Fruit fly (Drosophila melanogaster) whole organism, prepupa: ENCODE data around the gene CG17734.

Source experiments
- Blimp-1 ChIP-seq: fragments of 200-800 bp; sonication (Bioruptor generic); optimal IDR thresholded peaks from 3 replicates; lab custom pipeline; 2017; ENCODE audit warnings: missing biosample characterization, missing genetic modification characterization, mild to moderate bottlenecking, moderate library complexity, missing genetic modification reagents
- CG10631 ChIP-seq: fragments of 200-800 bp; sonication (Bioruptor generic); optimal IDR thresholded peaks from 2 replicates; lab custom pipeline; 2016; ENCODE audit warnings: missing biosample characterization, missing genetic modification characterization
- CG10669 ChIP-seq: fragments of 200-800 bp; sonication (Bioruptor generic); optimal IDR thresholded peaks from 3 replicates; lab custom pipeline; 2018; ENCODE audit warnings: missing biosample characterization, mild to moderate bottlenecking, missing genetic modification characterization, moderate library complexity
- CG11294 ChIP-seq: fragments of 200-800 bp; sonication (Bioruptor generic); IDR thresholded peaks from 2 replicates; pipeline ENCODE4 v1.3.6; 2022; ENCODE audit warnings: missing biosample characterization, missing genetic modification characterization
- CG11762 ChIP-seq: fragments of 200-800 bp; sonication (Bioruptor generic); optimal IDR thresholded peaks from 3 replicates; lab custom pipeline; 2016; ENCODE audit warnings: missing biosample characterization, missing genetic modification characterization; ENCODE audit not compliant: insufficient read depth
- CG15336 ChIP-seq: fragments of 200-800 bp; sonication (Bioruptor generic); IDR thresholded peaks from 2 replicates; pipeline ENCODE4 v1.3.6; 2022; ENCODE audit warnings: missing biosample characterization, missing genetic modification characterization
- CG1621 ChIP-seq: fragments of 200-800 bp; sonication (Bioruptor generic); optimal IDR thresholded peaks from 3 replicates; lab custom pipeline; 2018; ENCODE audit warnings: missing biosample characterization, mild to moderate bottlenecking, missing genetic modification characterization
- CG3032 ChIP-seq: fragments of 200-800 bp; optimal IDR thresholded peaks from 2 replicates; lab custom pipeline; 2019; ENCODE audit warnings: missing biosample characterization, mild to moderate bottlenecking, missing genetic modification characterization, moderate library complexity
- CG31627 ChIP-seq: fragments of 200-800 bp; sonication (Bioruptor generic); optimal IDR thresholded peaks from 3 replicates; lab custom pipeline; 2016; ENCODE audit warnings: missing biosample characterization, missing genetic modification characterization
- CG32006 ChIP-seq: fragments of 200-800 bp; sonication (Bioruptor generic); optimal IDR thresholded peaks from 3 replicates; lab custom pipeline; 2017; ENCODE audit warnings: missing biosample characterization, mild to moderate bottlenecking, missing genetic modification characterization
- CG3919 ChIP-seq: fragments of 200-800 bp; sonication (Bioruptor generic); optimal IDR thresholded peaks from 3 replicates; lab custom pipeline; 2016; ENCODE audit warnings: missing biosample characterization, missing genetic modification characterization
- CG4318 ChIP-seq: fragments of 200-800 bp; sonication (Bioruptor generic); optimal IDR thresholded peaks from 3 replicates; lab custom pipeline; 2017; ENCODE audit warnings: missing biosample characterization, mild to moderate bottlenecking, missing genetic modification characterization
- CG6163 ChIP-seq: fragments of 200-800 bp; sonication (Bioruptor generic); IDR thresholded peaks from 3 replicates; pipeline ENCODE4 v1.3.6; 2022; ENCODE audit warnings: missing biosample characterization, missing genetic modification characterization
- CG6808 ChIP-seq: fragments of 200-800 bp; sonication (Bioruptor generic); optimal IDR thresholded peaks from 3 replicates; lab custom pipeline; 2017; ENCODE audit warnings: missing biosample characterization, missing genetic modification characterization, mild to moderate bottlenecking, moderate library complexity, missing genetic modification reagents
- CG6854 ChIP-seq: fragments of 200-800 bp; sonication (Bioruptor generic); optimal IDR thresholded peaks from 2 replicates; lab custom pipeline; 2017; ENCODE audit warnings: missing biosample characterization, mild to moderate bottlenecking, missing genetic modification characterization
- CG8119 ChIP-seq: fragments of 200-800 bp; sonication (Bioruptor generic); IDR thresholded peaks from 3 replicates; pipeline ENCODE4 v1.3.6; 2022; ENCODE audit warnings: missing biosample characterization, missing genetic modification characterization
- CG8632 ChIP-seq: fragments of 200-800 bp; sonication (Bioruptor generic); optimal IDR thresholded peaks from 3 replicates; lab custom pipeline; 2016; ENCODE audit warnings: missing biosample characterization, missing genetic modification characterization
- Eip75B ChIP-seq: fragments of 200-800 bp; sonication (Bioruptor generic); optimal IDR thresholded peaks from 3 replicates; lab custom pipeline; 2016; ENCODE audit warnings: missing biosample characterization, missing genetic modification characterization
- Eip78C ChIP-seq: fragments of 200-800 bp; sonication (Bioruptor generic); peaks from one replicate; lab custom pipeline; 2016; ENCODE audit warnings: missing biosample characterization, missing genetic modification characterization
- Eip93F ChIP-seq: fragments of 200-800 bp; sonication (Bioruptor generic); optimal IDR thresholded peaks from 2 replicates; lab custom pipeline; 2016; ENCODE audit warnings: missing biosample characterization, mild to moderate bottlenecking, missing genetic modification characterization
- Ets21C ChIP-seq: fragments of 200-800 bp; sonication (Bioruptor generic); optimal IDR thresholded peaks from 3 replicates; lab custom pipeline; 2016; ENCODE audit warnings: missing biosample characterization, missing genetic modification characterization
- Ets96B ChIP-seq: fragments of 200-800 bp; optimal IDR thresholded peaks from 2 replicates; lab custom pipeline; 2019; ENCODE audit warnings: missing biosample characterization, mild to moderate bottlenecking, missing genetic modification characterization, moderate library complexity
- Hr38 ChIP-seq: sonication (Bioruptor generic); optimal IDR thresholded peaks from 2 replicates; lab custom pipeline; 2016; ENCODE audit warnings: missing biosample characterization, missing genetic modification characterization
- Hr39 ChIP-seq: fragments of 200-800 bp; sonication (Bioruptor generic); optimal IDR thresholded peaks from 2 replicates; lab custom pipeline; 2016; ENCODE audit warnings: missing biosample characterization, missing genetic modification characterization
- Met ChIP-seq: fragments of 200-800 bp; sonication (Bioruptor generic); optimal IDR thresholded peaks from 3 replicates; lab custom pipeline; 2016; ENCODE audit warnings: missing biosample characterization, missing genetic modification characterization
- OdsH ChIP-seq: fragments of 200-800 bp; sonication (Bioruptor generic); optimal IDR thresholded peaks from 3 replicates; lab custom pipeline; 2016; ENCODE audit warnings: missing biosample characterization, missing genetic modification characterization
- Smox ChIP-seq: fragments of 200-800 bp; sonication (Bioruptor generic); optimal IDR thresholded peaks from 3 replicates; lab custom pipeline; 2016; ENCODE audit warnings: missing biosample characterization, missing genetic modification characterization
- Sox102F ChIP-seq: fragments of 200-800 bp; sonication (Bioruptor generic); optimal IDR thresholded peaks from 2 replicates; lab custom pipeline; 2016; ENCODE audit warnings: missing biosample characterization, mild to moderate bottlenecking, missing genetic modification characterization
- Sox14 ChIP-seq: fragments of 200-800 bp; sonication (Bioruptor generic); optimal IDR thresholded peaks from 3 replicates; lab custom pipeline; 2016; ENCODE audit warnings: missing biosample characterization, missing genetic modification characterization
- Sox15 ChIP-seq: fragments of 200-800 bp; sonication (Bioruptor generic); optimal IDR thresholded peaks from 3 replicates; lab custom pipeline; 2016; ENCODE audit warnings: missing biosample characterization, missing genetic modification characterization
- acj6 ChIP-seq: fragments of 200-800 bp; sonication (Bioruptor generic); optimal IDR thresholded peaks from 3 replicates; lab custom pipeline; 2016; ENCODE audit warnings: missing biosample characterization, missing genetic modification characterization
- cyc ChIP-seq: fragments of 200-800 bp; sonication (Bioruptor generic); optimal IDR thresholded peaks from 3 replicates; lab custom pipeline; 2016; ENCODE audit warnings: missing biosample characterization, missing genetic modification characterization
- dac ChIP-seq: fragments of 200-800 bp; sonication (Bioruptor generic); optimal IDR thresholded peaks from 2 replicates; lab custom pipeline; 2017; ENCODE audit warnings: missing biosample characterization, mild to moderate bottlenecking, missing genetic modification characterization
- dsx ChIP-seq: fragments of 200-800 bp; optimal IDR thresholded peaks from 3 replicates; lab custom pipeline; 2019; ENCODE audit warnings: missing biosample characterization, mild to moderate bottlenecking, missing genetic modification characterization, moderate library complexity; ENCODE audit not compliant: poor library complexity, severe bottlenecking
- esn ChIP-seq: fragments of 200-800 bp; sonication (Bioruptor generic); optimal IDR thresholded peaks from 2 replicates; lab custom pipeline; 2016; ENCODE audit warnings: missing biosample characterization, mild to moderate bottlenecking, missing genetic modification characterization, moderate library complexity
- fkh ChIP-seq: fragments of 200-800 bp; sonication (Bioruptor generic); optimal IDR thresholded peaks from 3 replicates; lab custom pipeline; 2017; ENCODE audit warnings: missing biosample characterization, mild to moderate bottlenecking, missing genetic modification characterization, moderate library complexity
- pdm3 ChIP-seq: fragments of 200-800 bp; sonication (Bioruptor generic); optimal IDR thresholded peaks from 3 replicates; lab custom pipeline; 2016; ENCODE audit warnings: missing biosample characterization, missing genetic modification characterization
- svp ChIP-seq: fragments of 200-800 bp; sonication (Bioruptor generic); peaks from one replicate; lab custom pipeline; 2016; ENCODE audit warnings: missing biosample characterization, missing genetic modification characterization
- topi ChIP-seq: fragments of 200-800 bp; sonication (Bioruptor generic); optimal IDR thresholded peaks from 3 replicates; lab custom pipeline; 2016; ENCODE audit warnings: missing biosample characterization, missing genetic modification characterization
- vri ChIP-seq: fragments of 200-800 bp; sonication (Bioruptor generic); optimal IDR thresholded peaks from 3 replicates; lab custom pipeline; 2016; ENCODE audit warnings: missing biosample characterization, mild to moderate bottlenecking, missing genetic modification characterization

The CG17734 gene

DNA sequence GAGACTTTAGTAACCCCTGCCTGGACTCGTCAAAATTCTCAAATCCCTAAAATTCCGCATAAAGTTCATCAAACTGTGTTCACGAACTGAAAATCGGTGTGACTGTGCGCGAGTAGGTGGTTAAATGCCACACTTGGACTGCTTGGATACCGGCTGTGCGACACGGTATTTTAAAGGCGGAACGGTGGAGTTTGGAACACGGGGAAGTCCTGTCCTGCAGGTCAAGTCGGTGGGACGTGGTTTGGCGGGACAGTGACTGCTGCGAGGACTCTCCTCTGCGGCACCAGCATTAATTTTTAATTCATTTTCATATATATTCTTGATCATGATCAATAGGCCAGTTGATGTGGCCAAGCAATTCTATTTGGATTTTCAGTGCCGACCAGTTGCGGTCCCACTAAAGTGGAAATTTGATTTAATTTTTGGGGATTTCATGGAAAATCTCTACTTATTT, 8.9 kb downstream of the CG17734 start, which contains the start of the genes Arfip and CG17721:
Gene Arfip (minus strand): TSS at position 96 of the 454 bp plus-strand sequence.
Gene CG17721 (plus strand): TSS at position 223 of the 454 bp plus-strand sequence.
- TF ChIP-seq CG1621 (tag; lab: Kevin White, UChicago) = peak; percentile 89
- no peak for TF ChIP-seq CG8632 (GFP tag; lab: Kevin White, UChicago)
- no peak for TF ChIP-seq svp (GFP tag; lab: Kevin White, UChicago)

DNA sequence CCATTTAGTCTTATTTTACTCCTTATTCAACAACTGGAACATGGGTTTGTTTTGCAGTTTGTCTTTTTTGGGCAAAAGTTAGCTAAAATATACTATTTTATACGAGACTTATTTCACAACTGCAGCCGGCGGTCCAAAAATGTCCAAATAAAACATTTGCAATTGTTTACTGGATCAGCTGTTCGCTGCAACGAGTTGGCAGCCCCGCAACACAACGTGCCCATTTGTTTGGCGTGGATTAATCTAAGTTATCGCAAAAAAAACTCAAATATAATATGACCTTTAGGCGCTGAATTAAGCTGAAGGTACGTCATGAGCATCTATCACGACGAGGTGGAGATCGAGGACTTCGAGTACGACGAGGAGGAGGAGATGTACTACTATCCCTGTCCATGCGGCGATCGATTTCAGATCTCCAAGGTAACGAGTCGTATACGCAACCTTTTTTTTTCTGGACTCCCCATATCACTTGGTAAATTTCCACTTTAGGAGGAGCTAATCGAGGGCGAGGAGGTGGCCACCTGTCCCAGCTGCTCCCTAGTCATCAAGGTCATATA, 12.0 kb downstream of the CG17734 start, which contains the start of the genes CG17187 and Dph3:
Gene CG17187 (minus strand): TSS at position 175 of the 557 bp plus-strand sequence.
Gene Dph3 (plus strand): TSS at position 208 of the 557 bp plus-strand sequence.
- TF ChIP-seq CG6163 (GFP tag; lab: Robert Waterston, UW) (no peak), Eip78C (GFP tag; lab: Kevin White, UChicago) (no peak), OdsH (GFP tag; lab: Kevin White, UChicago) (no peak), Ets21C (GFP tag; lab: Kevin White, UChicago) (no peak)

DNA sequence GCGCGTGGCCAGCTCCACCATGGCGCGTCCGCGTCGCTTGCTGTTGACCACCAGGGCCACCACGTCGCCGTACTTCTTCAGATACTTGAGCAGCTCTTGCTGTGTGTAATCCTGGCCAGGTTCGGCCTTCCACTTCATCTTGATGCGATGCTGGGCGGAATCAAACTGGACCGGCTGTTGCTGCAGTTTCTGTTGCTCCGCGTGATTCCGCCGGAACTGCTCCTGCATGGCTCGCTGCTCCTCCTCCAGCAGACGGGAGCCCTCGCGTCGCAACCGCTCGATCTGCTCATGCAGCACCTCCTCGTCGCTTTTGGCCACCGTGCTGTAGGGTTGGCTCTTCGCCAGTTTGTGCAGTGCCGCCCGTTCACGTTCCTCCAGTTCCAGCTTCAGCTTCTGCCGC, 12.8 kb downstream of the CG17734 start:
- TF ChIP-seq Sox102F (GFP tag; lab: Kevin White, UChicago) (no peak), Eip75B (no peak), pdm3 (GFP tag; lab: Kevin White, UChicago) (no peak), Smox (GFP tag; lab: Kevin White, UChicago) (no peak), CG10631 (GFP tag; lab: Kevin White, UChicago) (no peak), CG3919 (GFP tag; lab: Kevin White, UChicago) (no peak), fkh (no peak), Eip78C (GFP tag; lab: Kevin White, UChicago) (no peak), Hr39 (no peak), acj6 (GFP tag; lab: Kevin White, UChicago) (no peak), CG6163 (GFP tag; lab: Robert Waterston, UW) (no peak), dsx (GFP tag; lab: Kevin White, UChicago) (no peak)
- TF ChIP-seq, all 60 proteins: peak for 0

DNA sequence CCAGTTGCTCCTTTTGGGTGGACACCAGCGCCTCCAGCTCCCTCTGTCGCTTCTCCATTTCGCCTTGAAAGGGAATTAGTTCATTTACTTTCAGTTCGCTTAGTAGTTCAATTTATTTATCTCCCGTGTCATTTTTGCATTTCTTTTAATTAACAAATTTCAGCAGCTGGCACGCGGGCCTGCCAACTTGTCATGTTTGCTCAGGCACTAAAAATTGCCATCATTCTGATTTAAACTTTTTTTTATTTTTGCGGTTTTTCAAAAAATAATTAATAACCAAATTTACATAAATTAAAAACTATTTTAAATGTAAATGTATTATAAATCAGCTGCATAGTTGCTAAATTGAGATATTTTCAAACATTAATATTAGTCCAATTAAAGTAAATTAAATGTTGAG, 13.4 kb downstream of the CG17734 start, which contains the start of gene GCC88:
Gene GCC88 (minus strand): TSS at position 209 of the 400 bp plus-strand sequence.
- TF ChIP-seq pdm3 (GFP tag; lab: Kevin White, UChicago) = no peak
- no peak for TF ChIP-seq svp (GFP tag; lab: Kevin White, UChicago)
- no peak for TF ChIP-seq Eip75B
- no peak for TF ChIP-seq Ets21C (GFP tag; lab: Kevin White, UChicago)
- TF ChIP-seq CG6163 (GFP tag; lab: Robert Waterston, UW) = no peak
- TF ChIP-seq CG3919 (GFP tag; lab: Kevin White, UChicago) = no peak
- TF ChIP-seq CG6808 (GFP tag; lab: Kevin White, UChicago) = no peak
- no peak for TF ChIP-seq CG4318
- TF ChIP-seq fkh = no peak
- TF ChIP-seq CG8119 (GFP tag; lab: Robert Waterston, UW) = no peak
- TF ChIP-seq Sox15 (GFP tag; lab: Kevin White, UChicago) = no peak
- TF ChIP-seq Sox14 = no peak
- no peak for TF ChIP-seq dac (GFP tag; lab: Kevin White, UChicago)
- TF ChIP-seq, all 60 proteins: peak for 0

DNA sequence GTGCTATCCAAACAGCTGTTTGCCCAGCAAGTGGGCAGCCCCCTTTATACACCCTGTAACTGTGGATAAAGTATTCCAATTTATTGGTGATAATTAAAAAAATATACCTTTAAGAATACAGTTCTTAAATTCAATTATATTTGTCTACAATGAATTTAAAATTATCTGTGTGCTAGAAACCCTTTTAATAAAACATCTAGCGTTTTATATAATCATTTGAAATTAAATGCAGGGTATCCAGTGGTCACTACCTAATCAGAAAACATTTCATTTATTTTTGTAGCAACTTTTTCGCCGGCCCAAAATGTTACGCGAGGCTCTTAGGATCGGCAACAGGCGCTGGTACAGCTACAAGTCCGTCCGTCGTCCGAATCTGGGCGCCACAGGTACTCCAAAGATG, 17.3 kb downstream of the CG17734 start, which contains the start of gene CG17726:
Gene CG17726 (plus strand): TSS at position 267 of the 400 bp plus-strand sequence.
- TF ChIP-seq CG6808 (GFP tag; lab: Kevin White, UChicago) (peak; percentile 89), CG31627 (GFP tag; lab: Kevin White, UChicago) (peak; percentile 97), Eip78C (GFP tag; lab: Kevin White, UChicago) (peak; percentile 99), CG8119 (GFP tag; lab: Robert Waterston, UW) (peak; percentile 99), Blimp-1 (GFP tag; lab: Kevin White, UChicago) (peak; percentile 80), cyc (GFP tag; lab: Kevin White, UChicago) (peak; percentile 95), Smox (GFP tag; lab: Kevin White, UChicago) (peak; percentile 97), vri (GFP tag; lab: Kevin White, UChicago) (no peak), Sox102F (GFP tag; lab: Kevin White, UChicago) (peak; percentile 92), CG3032 (tag; lab: Kevin White, UChicago) (peak; percentile 98), Met (GFP tag; lab: Kevin White, UChicago) (peak; percentile 96), CG11294 (GFP tag; lab: Robert Waterston, UW) (peak; percentile 95), pdm3 (GFP tag; lab: Kevin White, UChicago) (peak; percentile 97), CG15336 (peak; percentile 99), CG4318 (no peak), Eip75B (peak; percentile 96), Hr38 (GFP tag; lab: Kevin White, UChicago) (no peak), CG6854 (GFP tag; lab: Kevin White, UChicago) (peak; percentile 89), CG11762 (GFP tag; lab: Kevin White, UChicago) (no peak), CG32006 (peak; percentile 94), Ets96B (tag; lab: Kevin White, UChicago) (peak; percentile 97), CG10669 (peak; percentile 94), Eip93F (peak; percentile 76), esn (GFP tag; lab: Kevin White, UChicago) (peak; percentile 98), Hr39 (peak; percentile 95), topi (GFP tag; lab: Kevin White, UChicago) (peak; percentile 97)
